Worm (Caenorhabditis elegans) whole organism, dauer: Measurements from ENCODE around the gene C44C10.12.

Source experiments
- unc-62 ChIP-seq: sonication (generic microtip); optimal IDR thresholded peaks from 2 replicates; lab custom pipeline; 2017; ENCODE audit warnings: missing biosample characterization, missing genetic modification reagents, missing genetic modification characterization

The C44C10.12 gene

ce11 chrX:11696696-11697095 is at the start of gene C44C10.12:
Gene C44C10.12, plus strand, starts transcription at chrX:11696996.
- TF ChIP-seq unc-62 = no peak

DNA sequence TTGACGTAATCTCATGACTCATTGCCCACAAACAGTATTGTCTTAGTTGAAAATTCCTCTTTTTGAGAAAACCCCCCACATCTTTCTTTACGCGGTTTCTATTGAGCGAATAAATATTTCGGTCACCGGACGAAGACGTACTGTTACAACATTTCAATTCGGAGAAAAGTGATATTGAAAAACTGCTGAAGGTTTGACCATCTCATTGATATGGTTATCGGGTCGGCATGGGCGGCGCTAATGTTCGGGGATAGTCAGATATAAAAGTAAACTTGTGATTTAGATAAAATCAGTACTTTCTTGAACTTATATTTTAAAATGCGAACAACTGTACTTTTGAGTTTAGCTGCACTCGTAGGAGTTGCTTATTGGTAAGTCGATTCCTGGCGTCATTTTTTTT is 49.6 kb upstream of the C44C10.12 start, which contains the start of gene T04F8.8:
TSS of gene T04F8.8 (plus strand) at position 301 of the 400 bp plus-strand sequence.
- TF ChIP-seq unc-62 = no peak

ce11 chrX:11650751-11651150 is 46.0 kb upstream of the C44C10.12 start, which contains the start of gene cutl-11:
Gene cutl-11, minus strand, starts transcription at chrX:11650851.
- no peak for TF ChIP-seq unc-62

DNA sequence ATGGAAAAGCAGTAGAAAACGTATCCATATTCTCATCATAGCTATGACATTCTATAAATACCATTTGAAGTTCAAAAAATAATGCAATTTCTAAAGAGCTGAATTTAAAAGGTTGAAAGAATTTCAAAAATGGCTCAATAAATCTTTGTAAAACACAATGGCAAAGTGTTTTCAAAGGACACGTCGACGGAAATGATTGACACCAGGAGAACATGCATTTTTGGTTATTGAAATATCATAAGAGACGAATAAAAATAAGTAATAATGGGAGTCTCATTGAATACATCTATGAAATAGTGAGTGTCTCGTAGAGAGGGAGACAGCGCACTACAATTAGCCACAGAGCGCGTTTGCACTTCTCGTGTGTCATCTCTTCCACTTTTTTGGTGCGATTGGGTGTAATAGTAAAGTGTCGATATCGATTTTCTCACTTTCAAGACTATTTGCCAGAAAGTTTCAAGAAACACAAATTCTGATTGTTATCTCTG is 40.2 kb upstream of the C44C10.12 start, which contains the start of gene T04F8.2:
TSS of gene T04F8.2 (minus strand) at position 51 of the 488 bp plus-strand sequence.
- no peak for TF ChIP-seq unc-62

ce11 chrX:11658331-11658730 is 38.5 kb upstream of the C44C10.12 start, which contains the start of gene T04F8.3:
Gene T04F8.3, plus strand, starts transcription at chrX:11658631.
- TF ChIP-seq unc-62 = no peak

ce11 chrX:11661625-11662024 is 35.2 kb upstream of the C44C10.12 start, which contains the start of gene sfxn-1.5:
Gene sfxn-1.5, minus strand, starts transcription at chrX:11661660.
- TF ChIP-seq unc-62 = no peak

ce11 chrX:11662069-11662468 is 34.7 kb upstream of the C44C10.12 start:
- no peak for TF ChIP-seq unc-62

DNA sequence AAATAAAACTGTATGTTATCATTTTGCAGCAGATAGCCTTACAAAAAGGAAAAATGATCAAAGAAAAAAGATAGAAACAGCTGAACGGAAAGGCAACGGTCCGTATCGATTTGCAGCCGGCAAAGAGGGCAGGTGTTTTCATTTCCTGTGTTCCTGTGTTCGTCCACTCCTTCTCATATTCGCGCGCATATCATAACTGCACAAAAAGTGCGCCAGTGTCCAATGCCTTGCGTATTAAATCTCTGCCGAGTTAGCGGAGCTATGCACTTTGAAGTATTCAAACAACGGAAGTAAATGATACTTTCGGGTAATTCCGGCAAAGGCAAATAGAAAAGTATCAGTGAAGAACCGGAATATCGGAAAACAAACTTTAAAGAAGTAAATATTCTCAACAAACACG is 34.2 kb upstream of the C44C10.12 start:
- no peak for TF ChIP-seq unc-62

- TF ChIP-seq unc-62 = no peak
Observed at ce11 chrX:11664184-11664583, 32.6 kb upstream of the C44C10.12 start.

DNA sequence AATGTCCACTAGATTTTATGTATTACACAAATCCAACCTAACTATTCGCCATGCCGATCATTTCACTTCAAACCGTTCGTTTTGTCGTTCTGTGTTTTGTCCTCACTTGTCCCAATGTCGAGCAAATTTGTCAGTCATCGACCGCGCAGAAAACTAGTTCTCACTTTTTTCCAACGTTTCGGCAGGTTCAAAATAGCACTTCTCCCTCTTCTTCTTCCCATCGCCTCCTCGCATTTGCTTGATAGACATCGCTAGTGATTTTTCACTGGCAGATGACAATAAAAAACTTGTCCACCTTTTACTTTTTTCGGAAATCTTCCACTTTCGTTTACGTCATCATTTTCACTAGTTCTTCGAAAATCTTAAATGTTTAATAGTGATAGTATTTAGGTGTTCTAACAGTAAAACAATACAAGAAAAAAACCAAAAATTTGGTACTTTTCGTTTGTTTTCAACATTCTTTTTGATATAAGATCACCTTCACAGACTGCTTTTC is 31.2 kb upstream of the C44C10.12 start:
- no peak for TF ChIP-seq unc-62

DNA sequence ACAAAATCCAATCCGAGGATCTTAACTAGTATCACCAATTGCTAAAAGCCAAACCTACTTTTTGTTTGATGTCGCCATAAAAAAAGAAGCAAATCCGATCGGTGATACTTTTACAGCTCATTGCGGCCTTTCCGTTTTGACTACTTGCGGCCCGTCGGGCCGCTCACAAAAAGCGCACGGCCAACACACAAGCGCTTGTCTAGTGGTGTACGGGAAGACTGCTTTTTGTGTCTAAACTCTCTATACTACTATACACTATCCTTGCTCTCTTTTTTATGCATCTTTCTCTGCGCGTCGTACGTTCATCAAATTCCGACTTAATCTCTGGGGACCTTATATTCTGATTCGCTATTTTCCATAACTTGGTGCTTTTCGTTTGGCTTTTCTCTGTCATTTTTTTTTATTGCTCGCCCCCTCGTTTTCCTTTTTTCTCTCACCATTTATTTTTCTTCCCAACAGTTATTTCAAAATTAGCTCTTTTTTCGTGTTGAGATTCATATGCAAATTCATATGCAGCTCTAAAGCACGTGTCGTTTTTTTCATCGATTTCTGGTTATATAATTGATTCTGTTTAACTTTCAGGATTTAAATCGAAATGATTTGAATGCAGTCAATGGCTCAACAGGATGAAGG is 30.1 kb upstream of the C44C10.12 start, which contains the start of gene noca-2:
TSS of gene noca-2 (plus strand) at position 583 of the 633 bp plus-strand sequence.
- no peak for TF ChIP-seq unc-62

- TF ChIP-seq unc-62 = no peak
Observed at ce11 chrX:11673063-11673759, 23.6 kb upstream of the C44C10.12 start.

ce11 chrX:11675573-11675972 is 21.2 kb upstream of the C44C10.12 start:
- no peak for TF ChIP-seq unc-62

DNA sequence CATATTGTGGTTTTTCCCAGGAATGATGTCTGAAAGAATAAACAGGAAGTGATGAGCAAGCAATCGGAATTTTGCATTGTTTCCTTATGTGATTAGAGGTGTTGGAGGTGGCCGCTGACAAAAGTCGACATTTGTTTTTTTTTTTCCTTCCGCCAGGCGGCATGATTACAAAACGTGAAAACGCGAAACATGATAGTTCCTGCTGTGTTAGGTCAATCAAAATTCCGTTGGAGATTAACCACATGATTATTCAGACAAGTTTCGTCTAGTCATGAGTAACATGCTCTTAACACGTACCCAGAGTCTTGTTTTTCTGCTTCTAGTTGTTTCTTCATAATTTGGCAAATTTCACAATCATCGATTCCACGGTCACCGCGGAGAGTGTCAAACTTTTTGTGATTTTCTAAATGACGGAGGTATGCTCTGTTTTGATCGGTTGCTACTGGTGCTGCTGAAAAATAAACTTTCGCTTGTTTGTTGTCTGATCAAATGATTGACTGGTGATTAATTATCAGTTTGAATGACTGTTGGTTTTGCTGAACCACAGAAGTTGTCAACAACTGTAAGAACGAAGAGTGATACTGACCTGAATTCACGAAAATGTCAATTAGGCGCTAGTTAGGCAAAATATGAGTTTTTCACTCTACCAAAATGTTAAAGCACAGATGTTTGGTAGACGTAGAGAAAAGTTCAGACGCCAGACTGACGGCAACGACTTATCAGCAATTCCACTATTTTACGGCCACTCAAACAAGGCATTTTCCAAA is 17.4 kb upstream of the C44C10.12 start:
- TF ChIP-seq unc-62 = no peak

- no peak for TF ChIP-seq unc-62
Observed at ce11 chrX:11680851-11681250, 15.9 kb upstream of the C44C10.12 start, which contains the start of gene T04F8.7. Gene T04F8.7, minus strand, starts transcription at chrX:11680980.

ce11 chrX:11684261-11684660 is 12.5 kb upstream of the C44C10.12 start, which contains the start of gene hnd-1:
Gene hnd-1, plus strand, starts transcription at chrX:11684561.
- no peak for TF ChIP-seq unc-62
